Worm (Caenorhabditis elegans): ENCODE measurements around the gene F48F7.5.

ce11 chrX:13928532-13928931, 46.9 kb upstream of the F48F7.5 start:
- no peak for TF ChIP-seq R02D3.7 (tag; optimal IDR thresholded peaks at IDR 0.05)
- no peak for TF ChIP-seq ztf-11 (tag; optimal IDR thresholded peaks at IDR 0.05)
- no peak for TF ChIP-seq unc-130 (GFP tag; optimal IDR thresholded peaks at IDR 0.05)
- no peak for TF ChIP-seq dmd-9 (GFP tag; IDR thresholded peaks at IDR 0.05)
- TF ChIP-seq mep-1 (tag; optimal IDR thresholded peaks at IDR 0.05) = no peak
- TF ChIP-seq unc-62 (GFP tag; optimal IDR thresholded peaks at IDR 0.05 in 1 of 2) = no peak
- TF ChIP-seq unc-62 (tag; optimal IDR thresholded peaks at IDR 0.05) = no peak
- TF ChIP-seq tag-97 (GFP tag; IDR thresholded peaks at IDR 0.05) = no peak
- TF ChIP-seq Y48G9A.11 (GFP tag; IDR thresholded peaks at IDR 0.05) = no peak
